Worm (Caenorhabditis elegans): ENCODE measurements around the gene R02D5.9.

R02D5.9 gene

ce11 chrV:14523788-14524582, 13.1 kb upstream of the R02D5.9 start, which contains the start of gene ril-1:
TSS of gene ril-1 (minus strand) at chrV:14524129.
- TF ChIP-seq hlh-1 (tag; optimal IDR thresholded peaks at IDR 0.05), result peak; percentile 23
- no peak for TF ChIP-seq lin-13 (tag; optimal IDR thresholded peaks at IDR 0.05)
- peak; percentile 14 for TF ChIP-seq elt-1 (tag; optimal IDR thresholded peaks at IDR 0.05; ENCODE audit: borderline replicate concordance, insufficient read depth)
- TF ChIP-seq ceh-39 (tag; optimal IDR thresholded peaks at IDR 0.05), result no peak
- TF ChIP-seq bed-3 (GFP tag; optimal IDR thresholded peaks at IDR 0.05), result no peak
- no peak for TF ChIP-seq mab-5 (tag; optimal IDR thresholded peaks at IDR 0.05)
- peak; percentile 28 for TF ChIP-seq cnd-1 (tag; optimal IDR thresholded peaks at IDR 0.05)
- no peak for TF ChIP-seq elt-3 (tag; optimal IDR thresholded peaks at IDR 0.05)
- peak; percentile 63 for TF ChIP-seq M03D4.4 (tag; optimal IDR thresholded peaks at IDR 0.05)
- no peak for TF ChIP-seq ceh-83 (GFP tag; optimal IDR thresholded peaks at IDR 0.05)
- TF ChIP-seq ztf-11 (tag; optimal IDR thresholded peaks at IDR 0.05), result no peak
- TF ChIP-seq flh-1 (GFP tag; optimal IDR thresholded peaks at IDR 0.05), result peak; percentile 1
- TF ChIP-seq ces-1 (GFP tag; optimal IDR thresholded peaks at IDR 0.05), result no peak
- peak; percentile 73 for TF ChIP-seq drap-1 (GFP tag; optimal IDR thresholded peaks at IDR 0.05)
- peak; percentile 37 for TF ChIP-seq unc-120 (tag; optimal IDR thresholded peaks at IDR 0.05; ENCODE audit: poor library complexity, severe bottlenecking)
- TF ChIP-seq zip-8 (tag; optimal IDR thresholded peaks at IDR 0.05), result no peak
- no peak for TF ChIP-seq unc-62 (GFP tag; optimal IDR thresholded peaks at IDR 0.05)
- TF ChIP-seq nhr-2 (tag; optimal IDR thresholded peaks at IDR 0.05), result no peak
- TF ChIP-seq ham-2 (GFP tag; optimal IDR thresholded peaks at IDR 0.05), result no peak
- TF ChIP-seq tbx-8 (GFP tag; optimal IDR thresholded peaks at IDR 0.05), result peak; percentile 20
- TF ChIP-seq blmp-1 (tag; optimal IDR thresholded peaks at IDR 0.05), result peak; percentile 1
- TF ChIP-seq nhr-12 (tag; optimal IDR thresholded peaks at IDR 0.05), result no peak
- no peak for TF ChIP-seq sem-2 (GFP tag; optimal IDR thresholded peaks at IDR 0.05)
- TF ChIP-seq unc-39 (tag; optimal IDR thresholded peaks at IDR 0.05), result no peak
- TF ChIP-seq nhr-237 (tag; optimal IDR thresholded peaks at IDR 0.05), result no peak
- peak; percentile 19 for TF ChIP-seq mep-1 (tag; optimal IDR thresholded peaks at IDR 0.05)
- TF ChIP-seq ceh-43 (GFP tag; optimal IDR thresholded peaks at IDR 0.05), result peak; percentile 52
- TF ChIP-seq sptf-1 (tag; optimal IDR thresholded peaks at IDR 0.05), result peak; percentile 58
- TF ChIP-seq lsy-2 (tag; optimal IDR thresholded peaks at IDR 0.05), result peak; percentile 58
- no peak for TF ChIP-seq pha-4 (tag; optimal IDR thresholded peaks at IDR 0.05)
- TF ChIP-seq snpc-4 (tag; optimal IDR thresholded peaks at IDR 0.05), result no peak
- TF ChIP-seq nhr-76 (tag; optimal IDR thresholded peaks at IDR 0.05), result no peak
- no peak for TF ChIP-seq nhr-28 (tag; optimal IDR thresholded peaks at IDR 0.05)

DNA sequence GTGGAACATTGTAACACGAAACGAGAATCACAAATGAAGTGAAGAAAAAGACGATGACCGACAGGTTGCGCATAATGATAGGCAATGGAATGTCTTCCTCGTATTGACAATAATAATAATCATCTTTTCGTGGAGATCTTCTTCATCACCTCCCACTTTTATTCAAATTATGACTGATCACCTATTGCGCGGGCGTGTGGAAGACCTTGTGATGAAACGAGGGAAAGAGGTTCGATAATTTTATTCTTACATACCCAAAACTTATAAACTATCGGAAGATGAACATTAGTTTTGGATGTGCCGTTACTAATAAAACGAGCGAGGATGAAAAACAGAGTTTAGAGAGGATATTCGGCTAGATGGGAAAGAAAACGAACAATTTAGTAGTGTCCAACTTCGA, 12.2 kb upstream of the R02D5.9 start, which contains the start of gene C53A5.2:
Gene C53A5.2, minus strand, starts transcription at position 101 of the 400 bp plus-strand sequence.
- TF ChIP-seq snpc-4 (tag; optimal IDR thresholded peaks at IDR 0.05), result no peak
- no peak for TF ChIP-seq ceh-39 (tag; optimal IDR thresholded peaks at IDR 0.05)
- TF ChIP-seq cnd-1 (tag; optimal IDR thresholded peaks at IDR 0.05), result no peak
- TF ChIP-seq ceh-43 (GFP tag; optimal IDR thresholded peaks at IDR 0.05), result no peak
- TF ChIP-seq hlh-1 (tag; optimal IDR thresholded peaks at IDR 0.05), result no peak
- TF ChIP-seq mls-2 (tag; optimal IDR thresholded peaks at IDR 0.05), result no peak
- no peak for TF ChIP-seq elt-1 (tag; optimal IDR thresholded peaks at IDR 0.05; ENCODE audit: borderline replicate concordance, insufficient read depth)

ce11 chrV:14522514-14522913, 11.6 kb upstream of the R02D5.9 start, which contains the start of gene C53A5.16:
TSS of gene C53A5.16 (minus strand) at chrV:14522614.
- TF ChIP-seq ceh-83 (GFP tag; optimal IDR thresholded peaks at IDR 0.05) (no peak), unc-120 (tag; optimal IDR thresholded peaks at IDR 0.05; ENCODE audit: poor library complexity, severe bottlenecking) (no peak)

- TF ChIP-seq ceh-39 (tag; optimal IDR thresholded peaks at IDR 0.05), result no peak
- TF ChIP-seq ces-1 (GFP tag; optimal IDR thresholded peaks at IDR 0.05), result no peak
- TF ChIP-seq unc-62 (GFP tag; optimal IDR thresholded peaks at IDR 0.05), result no peak
- TF ChIP-seq mab-5 (tag; optimal IDR thresholded peaks at IDR 0.05), result no peak
- no peak for TF ChIP-seq ceh-83 (GFP tag; optimal IDR thresholded peaks at IDR 0.05)
- TF ChIP-seq bed-3 (GFP tag; optimal IDR thresholded peaks at IDR 0.05), result no peak
- TF ChIP-seq cnd-1 (tag; optimal IDR thresholded peaks at IDR 0.05), result no peak
- no peak for TF ChIP-seq ham-2 (GFP tag; optimal IDR thresholded peaks at IDR 0.05)
Observed at ce11 chrV:14521000-14521399, 10.1 kb upstream of the R02D5.9 start, which contains the start of gene C53A5.17. TSS of gene C53A5.17 (minus strand) at chrV:14521100.

Data from whole organism, mixed stage, embryonic.